Fruit fly (Drosophila melanogaster) whole organism, embryonic: ENCODE data around the gene CG10481.

ENCODE experiments used
- BEAF-32 ChIP-seq: fragments of 200-800 bp; sonication (Bioruptor generic); optimal IDR thresholded peaks from 3 replicates; lab custom pipeline; 2017; ENCODE audit warnings: missing biosample characterization, missing genetic modification characterization, mild to moderate bottlenecking, moderate library complexity, missing genetic modification reagents
- CG11504 ChIP-seq: fragments of 200-800 bp; sonication (Bioruptor generic); optimal IDR thresholded peaks from 3 replicates; lab custom pipeline; 2019; ENCODE audit warnings: missing biosample characterization, mild to moderate bottlenecking, missing genetic modification characterization, moderate library complexity
- CG14014 ChIP-seq: fragments of 200-800 bp; sonication (Bioruptor generic); IDR thresholded peaks from 2 replicates; pipeline ENCODE4 v1.3.6; 2022; ENCODE audit warnings: missing biosample characterization, missing genetic modification characterization
- CG14441 ChIP-seq: fragments of 200-800 bp; sonication (Bioruptor generic); IDR thresholded peaks from 2 replicates; pipeline ENCODE4 v1.3.6; 2022; ENCODE audit warnings: missing biosample characterization, missing genetic modification characterization
- CG14667 ChIP-seq: fragments of 200-800 bp; sonication (Bioruptor generic); IDR thresholded peaks from 2 replicates; pipeline ENCODE4 v1.3.6; 2022; ENCODE audit warnings: missing biosample characterization, missing genetic modification characterization
- CG15073 ChIP-seq: fragments of 200-800 bp; sonication (Bioruptor generic); optimal IDR thresholded peaks from 2 replicates; lab custom pipeline; 2016; ENCODE audit warnings: missing biosample characterization, missing genetic modification characterization
- CG15601 ChIP-seq: fragments of 200-800 bp; sonication (Bioruptor generic); optimal IDR thresholded peaks from 3 replicates; lab custom pipeline; 2019; ENCODE audit warnings: missing biosample characterization, mild to moderate bottlenecking, missing genetic modification characterization, moderate library complexity
- CG16779 ChIP-seq: fragments of 200-800 bp; sonication (Bioruptor generic); IDR thresholded peaks from 2 replicates; pipeline ENCODE4 v1.3.6; 2022; ENCODE audit warnings: missing biosample characterization, missing genetic modification characterization
- CG18011 ChIP-seq: fragments of 200-800 bp; sonication (Bioruptor generic); optimal IDR thresholded peaks from 2 replicates; lab custom pipeline; 2017; ENCODE audit warnings: missing biosample characterization, missing genetic modification characterization, mild to moderate bottlenecking, moderate library complexity, missing genotype
- CG18619 ChIP-seq: fragments of 200-800 bp; sonication (Bioruptor generic); optimal IDR thresholded peaks from 3 replicates; lab custom pipeline; 2017; ENCODE audit warnings: missing biosample characterization, mild to moderate bottlenecking, missing genetic modification characterization
- CG30403 ChIP-seq: fragments of 200-800 bp; sonication (Bioruptor generic); optimal IDR thresholded peaks from 3 replicates; lab custom pipeline; 2016; ENCODE audit warnings: missing biosample characterization, missing genetic modification characterization
- CG4404 ChIP-seq: fragments of 200-800 bp; sonication (Bioruptor generic); IDR thresholded peaks from 2 replicates; pipeline ENCODE4 v1.3.6; 2022; ENCODE audit warnings: missing biosample characterization, missing genetic modification characterization
- CG6765 ChIP-seq: fragments of 200-800 bp; sonication (Bioruptor generic); optimal IDR thresholded peaks from 3 replicates; lab custom pipeline; 2017; ENCODE audit warnings: missing biosample characterization, mild to moderate bottlenecking, missing genetic modification characterization
- CG8765 ChIP-seq: fragments of 200-800 bp; sonication (Bioruptor generic); IDR thresholded peaks from 2 replicates; pipeline ENCODE4 v1.3.6; 2022; ENCODE audit warnings: missing biosample characterization, missing genetic modification characterization
- CG8944 ChIP-seq: fragments of 200-800 bp; sonication (Bioruptor generic); optimal IDR thresholded peaks from 3 replicates; lab custom pipeline; 2016; ENCODE audit warnings: missing biosample characterization, missing genetic modification characterization
- CG9215 ChIP-seq: fragments of 200-800 bp; sonication (Bioruptor generic); IDR thresholded peaks from 2 replicates; pipeline ENCODE4 v1.3.6; 2022; ENCODE audit warnings: missing biosample characterization, missing genetic modification characterization
- Dad ChIP-seq: fragments of 200-800 bp; sonication (Bioruptor generic); optimal IDR thresholded peaks from 3 replicates; lab custom pipeline; 2016; ENCODE audit warnings: missing biosample characterization, missing genetic modification characterization
- Dip3 ChIP-seq: fragments of 200-800 bp; sonication (Bioruptor generic); optimal IDR thresholded peaks from 3 replicates; lab custom pipeline; 2016; ENCODE audit warnings: missing biosample characterization, missing genetic modification characterization
- ERR ChIP-seq: fragments of 200-800 bp; sonication (Bioruptor generic); optimal IDR thresholded peaks from 2 replicates; lab custom pipeline; 2016; ENCODE audit warnings: missing biosample characterization, missing genetic modification characterization
- Fer1 ChIP-seq: fragments of 200-800 bp; sonication (Bioruptor generic); optimal IDR thresholded peaks from 2 replicates; lab custom pipeline; 2017; ENCODE audit warnings: missing biosample characterization, mild to moderate bottlenecking, missing genetic modification characterization
- Gug ChIP-seq: fragments of 200-800 bp; sonication (Bioruptor generic); IDR thresholded peaks from 4 replicates; pipeline ENCODE4 v1.3.6; 2022; ENCODE audit warnings: missing biosample characterization, missing genetic modification characterization
- HLH3B ChIP-seq: fragments of 200-800 bp; sonication (Bioruptor generic); IDR thresholded peaks from 2 replicates; pipeline ENCODE4 v1.3.6; 2022; ENCODE audit warnings: missing biosample characterization, missing genetic modification characterization
- HmgZ ChIP-seq: fragments of 200-800 bp; sonication (Bioruptor generic); optimal IDR thresholded peaks from 2 replicates; lab custom pipeline; 2018; ENCODE audit warnings: missing biosample characterization, mild to moderate bottlenecking, missing genetic modification characterization
- Hr3 ChIP-seq: fragments of 200-800 bp; sonication (Bioruptor generic); optimal IDR thresholded peaks from 3 replicates; lab custom pipeline; 2016; ENCODE audit warnings: missing biosample characterization, missing genetic modification characterization
- MESR4 ChIP-seq: fragments of 200-800 bp; sonication (Bioruptor generic); optimal IDR thresholded peaks from 2 replicates; lab custom pipeline; 2018; ENCODE audit warnings: missing biosample characterization, mild to moderate bottlenecking, missing genetic modification characterization, moderate library complexity
- Rx ChIP-seq: fragments of 200-800 bp; sonication (Bioruptor generic); IDR thresholded peaks from 2 replicates; pipeline ENCODE4 v1.3.6; 2022; ENCODE audit warnings: missing biosample characterization, missing genetic modification characterization
- Sox102F ChIP-seq: fragments of 200-800 bp; sonication (Bioruptor generic); optimal IDR thresholded peaks from 2 replicates; lab custom pipeline; 2018; ENCODE audit warnings: missing biosample characterization, mild to moderate bottlenecking, missing genetic modification characterization, moderate library complexity
- Sry-β ChIP-seq: fragments of 200-800 bp; sonication (Bioruptor generic); optimal IDR thresholded peaks from 2 replicates; lab custom pipeline; 2018; ENCODE audit warnings: missing biosample characterization, mild to moderate bottlenecking, missing genetic modification characterization, moderate library complexity
- Stat92E ChIP-seq, 3 experiments: fragments of >200 bp in 2 of 3; fragments of 200-800 bp in 1 of 3; sonication (Bioruptor generic) in 1 of 3; optimal IDR thresholded peaks; 2 replicates each; lab custom pipeline; 2017 to 2019; ENCODE audit warnings: missing biosample characterization in 3 of 3, missing genetic modification characterization in 3 of 3, mild to moderate bottlenecking in 1 of 3, moderate library complexity in 1 of 3
- abd-A ChIP-seq: fragments of 200-800 bp; sonication (Bioruptor generic); optimal IDR thresholded peaks from 3 replicates; lab custom pipeline; 2019; ENCODE audit warnings: missing biosample characterization, mild to moderate bottlenecking, missing genetic modification characterization, moderate library complexity
- az2 ChIP-seq: fragments of 200-800 bp; sonication (Bioruptor generic); optimal IDR thresholded peaks from 3 replicates; lab custom pipeline; 2016; ENCODE audit warnings: missing biosample characterization, missing genetic modification characterization
- bab2 ChIP-seq: fragments of 200-800 bp; sonication (Bioruptor generic); optimal IDR thresholded peaks from 2 replicates; lab custom pipeline; 2016; ENCODE audit warnings: missing biosample characterization, missing genetic modification characterization
- cas ChIP-seq: fragments of 200-800 bp; sonication (Bioruptor generic); IDR thresholded peaks from 2 replicates; pipeline ENCODE4 v1.3.6; 2022; ENCODE audit warnings: missing biosample characterization, missing genetic modification characterization
- caup ChIP-seq: fragments of 200-800 bp; sonication (Bioruptor generic); optimal IDR thresholded peaks from 3 replicates; lab custom pipeline; 2017; ENCODE audit warnings: missing biosample characterization, mild to moderate bottlenecking, missing genetic modification characterization, moderate library complexity; ENCODE audit not compliant: severe bottlenecking
- chif ChIP-seq, 2 experiments: fragments of 200-800 bp; sonication (Bioruptor generic); optimal IDR thresholded peaks; 3 replicates each; lab custom pipeline; 2016; ENCODE audit warnings: missing biosample characterization in 2 of 2, missing genetic modification characterization in 2 of 2
- cwo ChIP-seq: fragments of 200-800 bp; sonication (Bioruptor generic); optimal IDR thresholded peaks from 3 replicates; lab custom pipeline; 2017; ENCODE audit warnings: missing biosample characterization, missing genetic modification characterization, mild to moderate bottlenecking, moderate library complexity, missing genetic modification reagents
- exex ChIP-seq: fragments of 200-800 bp; sonication (Bioruptor generic); optimal IDR thresholded peaks from 4 replicates; lab custom pipeline; 2018; ENCODE audit warnings: missing biosample characterization, mild to moderate bottlenecking, missing genetic modification characterization, moderate library complexity
- gro ChIP-seq: fragments of 200-800 bp; sonication (Bioruptor generic); optimal IDR thresholded peaks from 2 replicates; lab custom pipeline; 2016; ENCODE audit warnings: missing biosample characterization, missing genetic modification characterization
- hb ChIP-seq: fragments of 200-800 bp; sonication (Bioruptor generic); IDR thresholded peaks from 3 replicates; pipeline ENCODE4 v1.3.6; 2022; ENCODE audit warnings: missing biosample characterization, missing genetic modification characterization; ENCODE audit not compliant: partially characterized antibody
- insv ChIP-seq, 2 experiments: fragments of 200-800 bp; sonication (Bioruptor generic); optimal IDR thresholded peaks; 3 replicates each; lab custom pipeline; 2016 to 2018; ENCODE audit warnings: missing biosample characterization in 2 of 2, missing genetic modification characterization in 2 of 2
- jumu ChIP-seq: fragments of 200-800 bp; sonication (Bioruptor generic); optimal IDR thresholded peaks from 3 replicates; lab custom pipeline; 2016; ENCODE audit warnings: missing biosample characterization, missing genetic modification characterization
- lbe ChIP-seq: fragments of 200-800 bp; sonication (Bioruptor generic); optimal IDR thresholded peaks from 2 replicates; lab custom pipeline; 2016; ENCODE audit warnings: missing biosample characterization, mild to moderate bottlenecking, missing genetic modification characterization
- oc ChIP-seq: fragments of 200-800 bp; sonication (Bioruptor generic); optimal IDR thresholded peaks from 2 replicates; lab custom pipeline; 2018; ENCODE audit warnings: missing biosample characterization, mild to moderate bottlenecking, missing genetic modification characterization, moderate library complexity
- pfk ChIP-seq: fragments of 200-800 bp; sonication (Bioruptor generic); optimal IDR thresholded peaks from 2 replicates; lab custom pipeline; 2018; ENCODE audit warnings: missing biosample characterization, mild to moderate bottlenecking, missing genetic modification characterization, moderate library complexity
- pzg ChIP-seq: fragments of 200-800 bp; sonication (Bioruptor generic); optimal IDR thresholded peaks from 3 replicates; lab custom pipeline; 2018; ENCODE audit warnings: missing biosample characterization, mild to moderate bottlenecking, missing genetic modification characterization, moderate library complexity
- ranshi ChIP-seq: fragments of 200-800 bp; sonication (Bioruptor generic); IDR thresholded peaks from 2 replicates; pipeline ENCODE4 v1.3.6; 2022; ENCODE audit warnings: missing biosample characterization, missing genetic modification characterization
- row ChIP-seq: fragments of 200-800 bp; sonication (Bioruptor generic); IDR thresholded peaks from 3 replicates; pipeline ENCODE4 v1.3.6; 2022; ENCODE audit warnings: missing biosample characterization, missing genetic modification characterization
- sc ChIP-seq, 3 experiments: fragments of >200 bp in 2 of 3; fragments of 200-800 bp in 1 of 3; sonication (Bioruptor generic) in 1 of 3; optimal IDR thresholded peaks; 2 replicates in 2 of 3; 3 replicates in 1 of 3; lab custom pipeline; 2017; ENCODE audit warnings: mild to moderate bottlenecking in 1 of 3, missing biosample characterization in 1 of 3, missing genetic modification characterization in 1 of 3, missing genetic modification reagents in 1 of 3
- wdn ChIP-seq: fragments of 200-800 bp; sonication (Bioruptor generic); IDR thresholded peaks from 2 replicates; pipeline ENCODE4 v1.3.6; 2022; ENCODE audit warnings: missing biosample characterization, missing genetic modification characterization
- zen ChIP-seq: fragments of 200-800 bp; sonication (Bioruptor generic); optimal IDR thresholded peaks from 3 replicates; lab custom pipeline; 2018; ENCODE audit warnings: missing biosample characterization, mild to moderate bottlenecking, missing genetic modification characterization, moderate library complexity

Gene CG10481

dm6 chr2L:19930102-19930501 is 37.8 kb upstream of the CG10481 start (continued):
- no peak for TF ChIP-seq lbe (GFP tag; lab: Kevin White, UChicago)
- no peak for TF ChIP-seq Dad (GFP tag; lab: Kevin White, UChicago)
- peak; percentile 77 for TF ChIP-seq CG11504 (tag; lab: Kevin White, UChicago)
- peak; percentile 4; the same call in 1 of the 2 replicates for TF ChIP-seq wdn
- TF ChIP-seq CG15073 (GFP tag; lab: Kevin White, UChicago): no peak
- no peak for TF ChIP-seq ERR (GFP tag; lab: Kevin White, UChicago)
- no peak for TF ChIP-seq BEAF-32 (GFP tag; lab: Kevin White, UChicago)
- TF ChIP-seq CG18011 (GFP tag; lab: Kevin White, UChicago): no peak
- TF ChIP-seq cas (GFP tag; lab: Robert Waterston, UW): no peak
- TF ChIP-seq oc (tag; lab: Kevin White, UChicago): no peak
- no peak for TF ChIP-seq HmgZ (tag; lab: Kevin White, UChicago)
- TF ChIP-seq sc (optimal IDR thresholded peaks at IDR 0.05; lab: Kevin White, UChicago): no peak
- no peak for TF ChIP-seq sc (GFP tag; optimal IDR thresholded peaks at IDR 0.05; lab: Kevin White, UChicago)
- TF ChIP-seq exex (tag; lab: Kevin White, UChicago): peak; percentile 6
- peak; percentile 61 for TF ChIP-seq Sox102F (GFP tag; lab: Kevin White, UChicago)
- TF ChIP-seq CG14667: no peak
- no peak for TF ChIP-seq chif (GFP tag; optimal IDR thresholded peaks at IDR 0.05; lab: Kevin White, UChicago)
- TF ChIP-seq HLH3B (GFP tag; lab: Robert Waterston, UW): 0 out of 2 replicates have a peak, but pooled peaks have one; percentile 26
- peak; percentile 4 for TF ChIP-seq CG15601 (tag; lab: Kevin White, UChicago)
- TF ChIP-seq CG14014 (GFP tag; lab: Robert Waterston, UW): peak; percentile 39; the same call in 1 of the 2 replicates
- TF ChIP-seq pfk (GFP tag; lab: Kevin White, UChicago): no peak
- TF ChIP-seq CG8944 (GFP tag; lab: Kevin White, UChicago): no peak
- no peak for TF ChIP-seq CG16779
- TF ChIP-seq az2 (GFP tag; lab: Kevin White, UChicago): peak; percentile 33
- TF ChIP-seq MESR4: no peak
- TF ChIP-seq ranshi: peak; percentile 34; the same call in 1 of the 2 replicates
- no peak for TF ChIP-seq insv (GFP tag; optimal IDR thresholded peaks at IDR 0.05; lab: Kevin White, UChicago)
- TF ChIP-seq Dip3: no peak
- TF ChIP-seq bab2 (GFP tag; lab: Kevin White, UChicago): no peak
- TF ChIP-seq CG4404 (GFP tag; lab: Robert Waterston, UW): no peak
- TF ChIP-seq CG14441 (GFP tag; lab: Robert Waterston, UW): no peak
- TF ChIP-seq Sry-β (GFP tag; lab: Kevin White, UChicago): no peak
- peak; percentile 33 for TF ChIP-seq zen (tag; lab: Kevin White, UChicago)
- TF ChIP-seq CG8765 (GFP tag; lab: Robert Waterston, UW): no peak
- no peak for TF ChIP-seq abd-A (tag; lab: Kevin White, UChicago)
- TF ChIP-seq hb (GFP tag; lab: Robert Waterston, UW): no peak
- no peak for TF ChIP-seq Hr3 (GFP tag; lab: Kevin White, UChicago)
- no peak for TF ChIP-seq gro (GFP tag; lab: Kevin White, UChicago)
- TF ChIP-seq CG18619 (GFP tag; lab: Kevin White, UChicago): peak; percentile 29
- peak; percentile 50 for TF ChIP-seq cwo
- TF ChIP-seq Rx (GFP tag; lab: Robert Waterston, UW): no peak; the same call in 1 of the 2 replicates
- TF ChIP-seq CG6765: peak; percentile 7
- TF ChIP-seq CG30403 (GFP tag; lab: Kevin White, UChicago): peak; percentile 57
- TF ChIP-seq Gug: peak; percentile 22; the same call in 1 of the 4 replicates
- TF ChIP-seq CG9215 (GFP tag; lab: Robert Waterston, UW): no peak
- no peak for TF ChIP-seq Stat92E (GFP tag; optimal IDR thresholded peaks at IDR 0.05; lab: Kevin White, UChicago)
- peak; percentile 49 for TF ChIP-seq caup
- peak; percentile 78 for TF ChIP-seq Fer1 (GFP tag; lab: Kevin White, UChicago)
- no peak for TF ChIP-seq jumu
- peak; percentile 65 for TF ChIP-seq row
- TF ChIP-seq pzg (GFP tag; lab: Kevin White, UChicago): no peak
